Fruit fly (Drosophila melanogaster) whole organism: Measurements from ENCODE around the gene CG7300.

Experiments used
- pan ChIP-seq: fragments of >200 bp; optimal IDR thresholded peaks from 2 replicates; lab custom pipeline; 2017
- psq ChIP-seq: fragments of >200 bp; optimal IDR thresholded peaks from 2 replicates; lab custom pipeline; 2017

dm6 chr2L:10736993-10737756 lies 39.3 kb upstream of the CG7300 start, which contains the start of the genes Vha16-5 and CG12299:
- TF ChIP-seq psq (lab: Kevin White, UChicago) (no peak), pan (lab: Kevin White, UChicago) (no peak)
